Fruit fly (Drosophila melanogaster) whole organism, pupa: ENCODE data around the gene Dlip1.

Source experiments
- CG10348 ChIP-seq: fragments of 200-800 bp; sonication (Bioruptor generic); IDR thresholded peaks from 2 replicates; pipeline ENCODE4 v1.3.6; 2022; ENCODE audit warnings: missing biosample characterization, missing genetic modification characterization
- CG12605 ChIP-seq: fragments of 200-800 bp; sonication (Bioruptor generic); IDR thresholded peaks from 2 replicates; pipeline ENCODE4 v1.3.6; 2022; ENCODE audit warnings: missing biosample characterization, missing genetic modification characterization
- CG13204 ChIP-seq: fragments of 200-800 bp; sonication (Bioruptor generic); optimal IDR thresholded peaks from 2 replicates; lab custom pipeline; 2018; ENCODE audit warnings: missing biosample characterization, mild to moderate bottlenecking, missing genetic modification characterization, moderate library complexity
- CG14655 ChIP-seq: fragments of 200-800 bp; sonication (Bioruptor generic); optimal IDR thresholded peaks from 3 replicates; lab custom pipeline; 2017; ENCODE audit warnings: mild to moderate bottlenecking, missing biosample characterization, missing genetic modification reagents, missing genetic modification characterization
- CG15710 ChIP-seq: fragments of 200-800 bp; sonication (Bioruptor generic); optimal IDR thresholded peaks from 2 replicates; lab custom pipeline; 2018; ENCODE audit warnings: missing biosample characterization, mild to moderate bottlenecking, missing genetic modification characterization, moderate library complexity
- CG17806 ChIP-seq: fragments of 200-800 bp; sonication (Bioruptor generic); optimal IDR thresholded peaks from 2 replicates; lab custom pipeline; 2018; ENCODE audit warnings: missing biosample characterization, mild to moderate bottlenecking, missing genetic modification characterization, moderate library complexity
- CG32121 ChIP-seq: fragments of 200-800 bp; sonication (Bioruptor generic); IDR thresholded peaks from 2 replicates; pipeline ENCODE4 v1.3.6; 2022; ENCODE audit warnings: missing biosample characterization, missing genetic modification characterization
- CG34367 ChIP-seq: fragments of 200-800 bp; sonication (Bioruptor generic); optimal IDR thresholded peaks from 2 replicates; lab custom pipeline; 2018; ENCODE audit warnings: missing biosample characterization, mild to moderate bottlenecking, missing genetic modification characterization
- CG4496 ChIP-seq: fragments of 200-800 bp; sonication (Bioruptor generic); IDR thresholded peaks from 3 replicates; pipeline ENCODE4 v1.3.6; 2022; ENCODE audit warnings: missing biosample characterization, missing genetic modification characterization
- CG8159 ChIP-seq: fragments of 200-800 bp; sonication (Bioruptor generic); optimal IDR thresholded peaks from 3 replicates; lab custom pipeline; 2018; ENCODE audit warnings: missing biosample characterization, mild to moderate bottlenecking, missing genetic modification characterization, moderate library complexity
- CG8301 ChIP-seq: fragments of 200-800 bp; sonication (Bioruptor generic); optimal IDR thresholded peaks from 2 replicates; lab custom pipeline; 2018; ENCODE audit warnings: missing biosample characterization, mild to moderate bottlenecking, missing genetic modification characterization
- CG9948 ChIP-seq: fragments of 200-800 bp; sonication (Bioruptor generic); optimal IDR thresholded peaks from 2 replicates; lab custom pipeline; 2018; ENCODE audit warnings: missing biosample characterization, mild to moderate bottlenecking, missing genetic modification characterization, moderate library complexity
- D1 ChIP-seq: fragments of 200-800 bp; sonication (Bioruptor generic); optimal IDR thresholded peaks from 2 replicates; lab custom pipeline; 2018; ENCODE audit warnings: missing biosample characterization, mild to moderate bottlenecking, missing genetic modification characterization, moderate library complexity
- EcR ChIP-seq: fragments of 200-800 bp; sonication (Bioruptor generic); optimal IDR thresholded peaks from 3 replicates; lab custom pipeline; 2019; ENCODE audit warnings: missing biosample characterization, missing genetic modification characterization, mild to moderate bottlenecking, moderate library complexity, missing genetic modification reagents
- Ets98B ChIP-seq: fragments of 200-800 bp; sonication (Bioruptor generic); IDR thresholded peaks from 2 replicates; pipeline ENCODE4 v1.3.6; 2022; ENCODE audit warnings: missing biosample characterization, missing genetic modification characterization
- Pif1A ChIP-seq: fragments of 200-800 bp; sonication (Bioruptor generic); optimal IDR thresholded peaks from 3 replicates; lab custom pipeline; 2016; ENCODE audit warnings: missing biosample characterization, missing genetic modification characterization
- Pif1B ChIP-seq: fragments of 200-800 bp; sonication (Bioruptor generic); optimal IDR thresholded peaks from 3 replicates; lab custom pipeline; 2016; ENCODE audit warnings: missing biosample characterization, missing genetic modification characterization
- Snoo ChIP-seq: fragments of 200-800 bp; sonication (Bioruptor generic); optimal IDR thresholded peaks from 3 replicates; lab custom pipeline; 2017; ENCODE audit warnings: missing biosample characterization, mild to moderate bottlenecking, missing genetic modification characterization, inconsistent platforms
- fd96Ca ChIP-seq: fragments of 200-800 bp; sonication (Bioruptor generic); IDR thresholded peaks from 3 replicates; pipeline ENCODE4 v1.3.6; 2022; ENCODE audit warnings: missing biosample characterization, missing genetic modification characterization
- gl ChIP-seq: fragments of 200-800 bp; sonication (Bioruptor generic); optimal IDR thresholded peaks from 2 replicates; lab custom pipeline; 2018; ENCODE audit warnings: missing biosample characterization, mild to moderate bottlenecking, missing genetic modification characterization
- rn ChIP-seq: fragments of 200-800 bp; sonication (Bioruptor generic); IDR thresholded peaks from 2 replicates; pipeline ENCODE4 v1.3.6; 2022; ENCODE audit warnings: missing biosample characterization, missing genetic modification characterization

The Dlip1 gene

DNA sequence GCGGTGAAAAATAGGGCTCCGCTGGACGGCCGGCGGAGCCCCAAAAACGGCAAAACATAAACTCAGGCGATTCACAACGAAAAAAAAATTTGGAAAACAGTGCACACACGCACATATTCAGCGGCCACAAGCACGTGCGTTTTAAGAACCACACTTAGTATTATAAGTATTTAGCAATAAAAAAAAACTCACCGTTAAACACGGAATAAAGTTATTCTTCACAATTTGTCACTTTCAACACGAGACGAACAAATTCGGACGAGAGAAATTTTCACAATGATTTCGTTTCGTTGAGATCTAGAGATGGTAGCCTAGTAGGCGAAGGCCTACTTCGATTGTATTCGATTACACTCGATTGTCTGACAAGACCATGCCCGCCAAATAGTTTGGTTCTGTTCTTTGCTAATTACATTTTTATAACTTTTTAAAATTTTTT, 2.0 kb upstream of the Dlip1 start, which contains the start of gene His3.3B:
Gene His3.3B, minus strand, starts transcription at position 282 of the 436 bp plus-strand sequence.
- no peak for TF ChIP-seq rn (GFP tag; lab: Robert Waterston, UW)
- no peak for TF ChIP-seq EcR
- no peak for TF ChIP-seq CG4496 (GFP tag; lab: Robert Waterston, UW)
- no peak for TF ChIP-seq Pif1A (GFP tag; lab: Kevin White, UChicago)
- TF ChIP-seq CG14655 (GFP tag; lab: Kevin White, UChicago): no peak
- TF ChIP-seq CG10348 (GFP tag; lab: Robert Waterston, UW): no peak
- no peak for TF ChIP-seq CG34367 (tag; lab: Kevin White, UChicago)
- TF ChIP-seq CG12605 (GFP tag; lab: Robert Waterston, UW): no peak
- TF ChIP-seq Pif1B (GFP tag; lab: Kevin White, UChicago): no peak

DNA sequence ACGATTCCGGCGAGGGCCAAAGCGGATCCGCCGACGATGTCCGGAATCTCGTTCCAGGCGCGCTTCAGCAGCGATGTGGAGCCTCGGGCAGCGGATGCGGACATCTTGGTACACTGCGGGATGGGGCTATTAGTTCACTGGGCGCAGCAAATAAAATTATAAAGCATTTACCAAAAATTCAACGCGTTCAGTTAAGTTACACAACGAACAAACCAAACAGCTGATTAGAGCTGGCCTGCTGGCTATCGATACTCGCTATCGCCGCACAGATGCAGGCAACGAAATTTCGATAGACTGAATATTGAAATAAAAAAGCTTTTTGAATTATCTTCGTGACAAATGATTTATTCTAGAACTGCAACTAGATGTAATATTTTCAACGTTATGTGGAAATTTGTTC, 1.3 kb downstream of the Dlip1 start, which contains the start of gene NdufA3:
Gene NdufA3, minus strand, starts transcription at position 317 of the 400 bp plus-strand sequence.
- TF ChIP-seq Ets98B (GFP tag; lab: Robert Waterston, UW) (no peak), fd96Ca (GFP tag; lab: Robert Waterston, UW) (no peak), CG17806 (tag; lab: Kevin White, UChicago) (no peak), CG14655 (GFP tag; lab: Kevin White, UChicago) (no peak), Pif1A (GFP tag; lab: Kevin White, UChicago) (no peak), rn (GFP tag; lab: Robert Waterston, UW) (no peak), CG10348 (GFP tag; lab: Robert Waterston, UW) (no peak), EcR (no peak), CG9948 (tag; lab: Kevin White, UChicago) (no peak), gl (no peak), D1 (tag; lab: Kevin White, UChicago) (no peak), CG15710 (tag; lab: Kevin White, UChicago) (no peak), CG34367 (tag; lab: Kevin White, UChicago) (no peak)

dm6 chrX:9161912-9162311, 3.5 kb downstream of the Dlip1 start, which contains the start of the genes Zpr1 and CG44532:
Gene Zpr1, minus strand, starts transcription at chrX:9162090.
Gene CG44532, plus strand, starts transcription at chrX:9162092.
- TF ChIP-seq CG15710 (tag; lab: Kevin White, UChicago) (no peak), rn (GFP tag; lab: Robert Waterston, UW) (no peak), CG4496 (GFP tag; lab: Robert Waterston, UW) (no peak), Pif1A (GFP tag; lab: Kevin White, UChicago) (no peak), CG10348 (GFP tag; lab: Robert Waterston, UW) (no peak), gl (no peak), CG9948 (tag; lab: Kevin White, UChicago) (no peak), Ets98B (GFP tag; lab: Robert Waterston, UW) (no peak), CG8301 (tag; lab: Kevin White, UChicago) (no peak), CG17806 (tag; lab: Kevin White, UChicago) (no peak), CG32121 (GFP tag; lab: Robert Waterston, UW) (no peak), CG13204 (GFP tag; lab: Kevin White, UChicago) (no peak)

DNA sequence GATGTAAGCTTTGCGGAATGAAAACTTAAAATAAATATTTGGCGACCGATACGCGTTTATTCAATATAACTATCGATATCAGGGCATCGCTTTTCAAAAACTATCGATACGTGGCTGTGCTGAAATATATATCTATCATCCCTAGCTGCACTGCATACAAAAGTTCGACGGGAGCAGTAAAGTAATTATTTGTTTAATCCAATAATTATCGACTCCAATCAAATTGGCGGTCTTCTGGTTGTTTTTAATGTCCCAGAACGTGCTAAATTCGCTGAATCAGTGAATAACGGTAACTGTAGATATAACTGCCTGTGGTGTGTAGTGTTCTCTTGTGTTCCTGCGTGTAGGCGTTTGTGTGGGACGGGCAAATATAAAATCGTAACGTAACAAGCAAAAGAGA, 4.7 kb downstream of the Dlip1 start, which contains the start of gene mei-P26:
Gene mei-P26, plus strand, starts transcription at position 146 of the 400 bp plus-strand sequence.
- no peak for TF ChIP-seq CG9948 (tag; lab: Kevin White, UChicago)
- no peak for TF ChIP-seq Ets98B (GFP tag; lab: Robert Waterston, UW)
- no peak for TF ChIP-seq Pif1A (GFP tag; lab: Kevin White, UChicago)
- TF ChIP-seq CG12605 (GFP tag; lab: Robert Waterston, UW): no peak
- no peak for TF ChIP-seq CG15710 (tag; lab: Kevin White, UChicago)
- TF ChIP-seq gl: no peak

dm6 chrX:9163645-9164509, 5.5 kb downstream of the Dlip1 start:
- TF ChIP-seq CG8159 (tag; lab: Kevin White, UChicago) (peak; percentile 33), CG9948 (tag; lab: Kevin White, UChicago) (no peak), rn (GFP tag; lab: Robert Waterston, UW) (no peak), CG34367 (tag; lab: Kevin White, UChicago) (peak; percentile 48), CG8301 (tag; lab: Kevin White, UChicago) (peak; percentile 21), CG32121 (GFP tag; lab: Robert Waterston, UW) (peak; percentile 57; the same call in 1 of the 2 replicates), Ets98B (GFP tag; lab: Robert Waterston, UW) (peak; percentile 65), CG17806 (tag; lab: Kevin White, UChicago) (no peak), CG12605 (GFP tag; lab: Robert Waterston, UW) (peak; percentile 72), CG15710 (tag; lab: Kevin White, UChicago) (peak; percentile 1), Snoo (tag; lab: Kevin White, UChicago) (no peak), Pif1B (GFP tag; lab: Kevin White, UChicago) (peak; percentile 61), gl (peak; percentile 25), CG13204 (GFP tag; lab: Kevin White, UChicago) (no peak), CG14655 (GFP tag; lab: Kevin White, UChicago) (no peak), CG4496 (GFP tag; lab: Robert Waterston, UW) (peak; percentile 69), CG10348 (GFP tag; lab: Robert Waterston, UW) (no peak)
